Worm (Caenorhabditis elegans): ENCODE results near the gene C01G6.2.
A peak's percentile ranks its signal among the peaks of the same experiment; 100 is the strongest.

Gene C01G6.2

ce11 chrII:9282787-9283186, 15.9 kb downstream of the C01G6.2 start (continued):
- peak; percentile 88 for TF ChIP-seq ceh-18 (tag; optimal IDR thresholded peaks at IDR 0.05)
- no peak for TF ChIP-seq hlh-8 (tag; optimal IDR thresholded peaks at IDR 0.05)
- no peak for TF ChIP-seq tbx-7 (tag; optimal IDR thresholded peaks at IDR 0.05)
- no peak for TF ChIP-seq K02D7.2 (tag; optimal IDR thresholded peaks at IDR 0.05)
- TF ChIP-seq madf-2 (tag; optimal IDR thresholded peaks at IDR 0.05): no peak
- no peak for TF ChIP-seq odd-2 (tag; optimal IDR thresholded peaks at IDR 0.05)
- peak; percentile 82 for TF ChIP-seq dve-1 (tag; optimal IDR thresholded peaks at IDR 0.05)
- no peak for TF ChIP-seq ceh-6 (GFP tag; optimal IDR thresholded peaks at IDR 0.05)
- no peak for TF ChIP-seq elt-4 (tag; optimal IDR thresholded peaks at IDR 0.05)
- no peak for TF ChIP-seq unc-86 (tag; optimal IDR thresholded peaks at IDR 0.05)
- TF ChIP-seq pha-2 (tag; optimal IDR thresholded peaks at IDR 0.05): no peak
- no peak for TF ChIP-seq sdc-2 (tag; optimal IDR thresholded peaks at IDR 0.05)
- peak; percentile 18 for TF ChIP-seq pax-1 (tag; optimal IDR thresholded peaks at IDR 0.05)
- TF ChIP-seq nhr-11 (tag; optimal IDR thresholded peaks at IDR 0.05): no peak
- no peak for TF ChIP-seq Y22D7AL.16 (tag; optimal IDR thresholded peaks at IDR 0.05)
- TF ChIP-seq ahr-1 (tag; optimal IDR thresholded peaks at IDR 0.05): no peak
- TF ChIP-seq lim-6 (tag; optimal IDR thresholded peaks at IDR 0.05): no peak
- no peak for TF ChIP-seq che-1 (tag; optimal IDR thresholded peaks at IDR 0.05)
- TF ChIP-seq pha-4 (tag; optimal IDR thresholded peaks at IDR 0.05): no peak
- no peak for TF ChIP-seq ama-1 (optimal IDR thresholded peaks at IDR 0.05)
- TF ChIP-seq K09A11.1 (tag; optimal IDR thresholded peaks at IDR 0.05; ENCODE audit: insufficient read depth): peak; percentile 47
- peak; percentile 83 for TF ChIP-seq hlh-30 (tag; optimal IDR thresholded peaks at IDR 0.05; ENCODE audit: insufficient read depth)
- TF ChIP-seq lin-11 (tag; optimal IDR thresholded peaks at IDR 0.05): no peak

ce11 chrII:9283668-9284357, 17.0 kb downstream of the C01G6.2 start:
- peak; percentile 55 for TF ChIP-seq hlh-30 (tag; optimal IDR thresholded peaks at IDR 0.05; ENCODE audit: insufficient read depth)
- peak; percentile 84 for TF ChIP-seq unc-55 (GFP tag; optimal IDR thresholded peaks at IDR 0.05)
- TF ChIP-seq fkh-6 (tag; optimal IDR thresholded peaks at IDR 0.05): no peak
- peak; percentile 48 for TF ChIP-seq ceh-18 (tag; optimal IDR thresholded peaks at IDR 0.05)
- no peak for TF ChIP-seq unc-86 (tag; optimal IDR thresholded peaks at IDR 0.05)
- TF ChIP-seq tbx-2 (tag; optimal IDR thresholded peaks at IDR 0.05): peak; percentile 20
- peak; percentile 24 for TF ChIP-seq nfya-1 (tag; optimal IDR thresholded peaks at IDR 0.05)
- peak; percentile 58 for TF ChIP-seq elt-2 (tag; optimal IDR thresholded peaks at IDR 0.05)

DNA sequence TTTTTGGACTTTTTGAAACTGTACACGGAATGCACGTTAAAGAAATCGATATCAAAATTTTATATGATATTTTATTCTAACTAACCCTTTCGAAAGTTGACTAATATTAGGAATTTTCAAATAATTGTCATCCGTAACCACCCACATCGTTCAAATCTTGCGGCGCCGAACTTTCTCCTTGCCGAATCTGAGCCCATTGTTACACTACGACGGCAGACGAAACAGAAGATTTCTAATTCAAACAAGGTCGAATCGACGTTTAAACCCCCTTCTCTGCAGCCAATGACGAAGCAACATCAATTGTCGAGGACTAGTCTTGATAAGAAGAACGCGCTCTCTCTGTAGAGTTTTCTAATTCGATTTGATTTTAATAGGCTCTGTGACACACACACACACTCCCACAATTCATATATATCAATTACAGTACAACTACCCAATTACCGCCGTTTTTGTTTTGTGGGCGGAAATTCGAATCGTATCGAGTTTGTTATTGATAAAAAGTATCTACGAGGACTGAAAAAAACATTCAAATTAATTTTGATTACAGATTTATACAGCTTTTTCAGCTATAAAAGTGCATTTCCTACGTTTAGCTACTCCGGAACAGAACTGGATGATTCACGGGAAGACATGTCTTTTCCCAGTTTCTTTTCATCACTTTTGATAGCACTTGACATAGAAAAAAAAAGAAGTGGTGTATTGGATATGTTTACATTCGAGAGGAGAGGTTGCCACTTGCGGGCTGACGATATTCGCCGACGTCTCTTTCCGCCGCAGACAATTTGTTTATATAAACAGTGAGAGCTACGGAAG, 17.7 kb downstream of the C01G6.2 start:
- no peak for TF ChIP-seq madf-2 (tag; optimal IDR thresholded peaks at IDR 0.05)
- TF ChIP-seq ceh-34 (tag; optimal IDR thresholded peaks at IDR 0.05): peak; percentile 47
- TF ChIP-seq ceh-22 (tag; optimal IDR thresholded peaks at IDR 0.05): peak; percentile 9
- TF ChIP-seq hlh-13 (GFP tag; optimal IDR thresholded peaks at IDR 0.05): no peak
- TF ChIP-seq tbx-2 (tag; optimal IDR thresholded peaks at IDR 0.05): peak; percentile 31
- peak; percentile 23 for TF ChIP-seq pax-1 (tag; optimal IDR thresholded peaks at IDR 0.05)
- TF ChIP-seq unc-42 (tag; optimal IDR thresholded peaks at IDR 0.05): no peak
- no peak for TF ChIP-seq che-1 (tag; optimal IDR thresholded peaks at IDR 0.05)
- no peak for TF ChIP-seq C08G9.2 (tag; optimal IDR thresholded peaks at IDR 0.05)
- TF ChIP-seq eyg-1 (tag; optimal IDR thresholded peaks at IDR 0.05): no peak
- TF ChIP-seq nfya-1 (tag; optimal IDR thresholded peaks at IDR 0.05): peak; percentile 14
- no peak for TF ChIP-seq Y22D7AL.16 (tag; optimal IDR thresholded peaks at IDR 0.05)
- no peak for TF ChIP-seq sox-2 (GFP tag; IDR thresholded peaks at IDR 0.05)
